Fruit fly (Drosophila melanogaster) whole organism, embryonic: ENCODE results near the gene CG9044.

Source experiments
- Atf6 ChIP-seq: fragments of 200-800 bp; sonication (Bioruptor generic); IDR thresholded peaks from 2 replicates; pipeline ENCODE4 v1.3.6; 2022; ENCODE audit warnings: missing biosample characterization, missing genetic modification characterization
- CG10366 ChIP-seq: fragments of 200-800 bp; sonication (Bioruptor generic); IDR thresholded peaks from 2 replicates; pipeline ENCODE4 v1.3.6; 2022; ENCODE audit warnings: missing biosample characterization, missing genetic modification characterization
- CG10959 ChIP-seq: fragments of 200-800 bp; sonication (Bioruptor generic); IDR thresholded peaks from 2 replicates; pipeline ENCODE4 v1.3.6; 2022; ENCODE audit warnings: missing biosample characterization, missing genetic modification characterization
- CG11398 ChIP-seq: fragments of 200-800 bp; sonication (Bioruptor generic); optimal IDR thresholded peaks from 2 replicates; lab custom pipeline; 2016; ENCODE audit warnings: missing biosample characterization, missing genetic modification characterization
- CG11456 ChIP-seq: fragments of 200-800 bp; sonication (Bioruptor generic); IDR thresholded peaks from 3 replicates; pipeline ENCODE4 v1.3.6; 2022; ENCODE audit warnings: missing biosample characterization, missing genetic modification characterization
- CG13296 ChIP-seq: fragments of 200-800 bp; sonication (Bioruptor generic); optimal IDR thresholded peaks from 3 replicates; lab custom pipeline; 2018; ENCODE audit warnings: missing biosample characterization, mild to moderate bottlenecking, missing genetic modification characterization
- CG13894 ChIP-seq: fragments of 200-800 bp; sonication (Bioruptor generic); optimal IDR thresholded peaks from 3 replicates; lab custom pipeline; 2018; ENCODE audit warnings: missing biosample characterization, mild to moderate bottlenecking, missing genetic modification characterization, moderate library complexity
- CG14014 ChIP-seq: fragments of 200-800 bp; sonication (Bioruptor generic); IDR thresholded peaks from 2 replicates; pipeline ENCODE4 v1.3.6; 2022; ENCODE audit warnings: missing biosample characterization, missing genetic modification characterization
- CG14965 ChIP-seq: fragments of 200-800 bp; sonication (Bioruptor generic); optimal IDR thresholded peaks from 2 replicates; lab custom pipeline; 2016; ENCODE audit warnings: missing biosample characterization, missing genetic modification characterization, borderline replicate concordance
- CG15269 ChIP-seq: fragments of 200-800 bp; sonication (Bioruptor generic); optimal IDR thresholded peaks from 2 replicates; lab custom pipeline; 2018; ENCODE audit warnings: missing biosample characterization, mild to moderate bottlenecking, missing genetic modification characterization, moderate library complexity
- CG17568 ChIP-seq: fragments of 200-800 bp; sonication (Bioruptor generic); optimal IDR thresholded peaks from 2 replicates; lab custom pipeline; 2018; ENCODE audit warnings: missing biosample characterization, mild to moderate bottlenecking, missing genetic modification characterization, moderate library complexity
- CG17802 ChIP-seq: fragments of 200-800 bp; sonication (Bioruptor generic); optimal IDR thresholded peaks from 2 replicates; lab custom pipeline; 2018; ENCODE audit warnings: missing biosample characterization, mild to moderate bottlenecking, missing genetic modification characterization, moderate library complexity
- CG2875 ChIP-seq: fragments of 200-800 bp; sonication (Bioruptor generic); optimal IDR thresholded peaks from 2 replicates; lab custom pipeline; 2017; ENCODE audit warnings: missing biosample characterization, mild to moderate bottlenecking, missing genetic modification characterization, missing genetic modification reagents
- CG2889 ChIP-seq: fragments of 200-800 bp; sonication (Bioruptor generic); IDR thresholded peaks from 3 replicates; pipeline ENCODE4 v1.3.6; 2022; ENCODE audit warnings: missing biosample characterization, missing genetic modification characterization
- CG3065 ChIP-seq: fragments of 200-800 bp; sonication (Bioruptor generic); optimal IDR thresholded peaks from 2 replicates; lab custom pipeline; 2016; ENCODE audit warnings: missing biosample characterization, missing genetic modification characterization
- CG32532 ChIP-seq: fragments of 200-800 bp; sonication (Bioruptor generic); IDR thresholded peaks from 2 replicates; pipeline ENCODE4 v1.3.6; 2022; ENCODE audit warnings: missing biosample characterization, missing genetic modification characterization
- CG6254 ChIP-seq: fragments of 200-800 bp; sonication (Bioruptor generic); optimal IDR thresholded peaks from 3 replicates; lab custom pipeline; 2017; ENCODE audit warnings: mild to moderate bottlenecking, missing biosample characterization, missing genetic modification reagents, missing genetic modification characterization
- CG6854 ChIP-seq: fragments of 200-800 bp; sonication (Bioruptor generic); optimal IDR thresholded peaks from 3 replicates; lab custom pipeline; 2017; ENCODE audit warnings: missing biosample characterization, mild to moderate bottlenecking, missing genetic modification characterization
- CG9437 ChIP-seq: fragments of 200-800 bp; sonication (Bioruptor generic); optimal IDR thresholded peaks from 2 replicates; lab custom pipeline; 2018; ENCODE audit warnings: missing biosample characterization, mild to moderate bottlenecking, missing genetic modification characterization
- CG9609 ChIP-seq: fragments of 200-800 bp; sonication (Bioruptor generic); optimal IDR thresholded peaks from 3 replicates; lab custom pipeline; 2016; ENCODE audit warnings: missing biosample characterization, missing genetic modification characterization
- CG9727 ChIP-seq: fragments of 200-800 bp; sonication (Bioruptor generic); optimal IDR thresholded peaks from 3 replicates; lab custom pipeline; 2017; ENCODE audit warnings: missing biosample characterization, mild to moderate bottlenecking, missing genetic modification characterization
- CG9932 ChIP-seq: fragments of 200-800 bp; sonication (Bioruptor generic); IDR thresholded peaks from 2 replicates; pipeline ENCODE4 v1.3.6; 2022; ENCODE audit warnings: missing biosample characterization, missing genetic modification characterization
- Doc2 ChIP-seq: fragments of 200-800 bp; sonication (Bioruptor generic); IDR thresholded peaks from 2 replicates; pipeline ENCODE4 v1.3.6; 2022; ENCODE audit warnings: missing biosample characterization, missing genetic modification characterization
- E2f2 ChIP-seq: fragments of 200-800 bp; sonication (Bioruptor generic); IDR thresholded peaks from 2 replicates; pipeline ENCODE4 v1.3.6; 2022; ENCODE audit warnings: missing biosample characterization, missing genetic modification characterization
- Hey ChIP-seq: fragments of 200-800 bp; sonication (Bioruptor generic); optimal IDR thresholded peaks from 3 replicates; lab custom pipeline; 2018; ENCODE audit warnings: missing biosample characterization, mild to moderate bottlenecking, missing genetic modification characterization
- Lpt ChIP-seq: fragments of >200 bp; optimal IDR thresholded peaks from 2 replicates; lab custom pipeline; 2018; ENCODE audit warnings: missing biosample characterization, missing genetic modification characterization
- MBD-R2 ChIP-seq: fragments of 200-800 bp; sonication (Bioruptor generic); IDR thresholded peaks from 2 replicates; pipeline ENCODE4 v1.3.6; 2022; ENCODE audit warnings: missing biosample characterization, missing genetic modification characterization
- Mes4 ChIP-seq: fragments of 200-800 bp; sonication (Bioruptor generic); optimal IDR thresholded peaks from 2 replicates; lab custom pipeline; 2016; ENCODE audit warnings: missing biosample characterization, missing genetic modification characterization
- Myb ChIP-seq: fragments of 200-800 bp; sonication (Bioruptor generic); optimal IDR thresholded peaks from 2 replicates; lab custom pipeline; 2016; ENCODE audit warnings: missing biosample characterization, missing genetic modification characterization
- NC2β ChIP-seq: fragments of 200-800 bp; sonication (Bioruptor generic); optimal IDR thresholded peaks from 2 replicates; lab custom pipeline; 2016; ENCODE audit warnings: missing biosample characterization, missing genetic modification characterization
- NFAT ChIP-seq: fragments of 200-800 bp; sonication (Bioruptor generic); IDR thresholded peaks from 2 replicates; pipeline ENCODE4 v1.3.6; 2022; ENCODE audit warnings: missing biosample characterization, missing genetic modification characterization
- Rfx ChIP-seq: fragments of 200-800 bp; sonication (Bioruptor generic); IDR thresholded peaks from 2 replicates; pipeline ENCODE4 v1.3.6; 2022; ENCODE audit warnings: missing biosample characterization, missing genetic modification characterization
- TFAM ChIP-seq: fragments of 200-800 bp; sonication (Bioruptor generic); optimal IDR thresholded peaks from 2 replicates; lab custom pipeline; 2017; ENCODE audit warnings: missing biosample characterization, missing genetic modification characterization, inconsistent platforms
- Taf1 ChIP-seq: fragments of 200-800 bp; sonication (Bioruptor generic); IDR thresholded peaks from 2 replicates; pipeline ENCODE4 v1.3.6; 2022; ENCODE audit warnings: missing biosample characterization, missing genetic modification characterization
- Trl ChIP-seq, 3 experiments: fragments of >200 bp in 2 of 3; fragments of 200-800 bp in 1 of 3; sonication (Bioruptor generic) in 1 of 3; optimal IDR thresholded peaks; 2 replicates in 1 of 3; 3 replicates in 2 of 3; lab custom pipeline; 2016 to 2017; ENCODE audit warnings: missing biosample characterization in 1 of 3, missing genetic modification characterization in 1 of 3
- Usf ChIP-seq: fragments of 200-800 bp; sonication (Bioruptor generic); optimal IDR thresholded peaks from 2 replicates; lab custom pipeline; 2017; ENCODE audit warnings: missing genotype, missing biosample characterization, missing genetic modification characterization
- az2 ChIP-seq: fragments of 200-800 bp; sonication (Bioruptor generic); optimal IDR thresholded peaks from 3 replicates; lab custom pipeline; 2016; ENCODE audit warnings: missing biosample characterization, missing genetic modification characterization
- bab2 ChIP-seq: fragments of 200-800 bp; sonication (Bioruptor generic); optimal IDR thresholded peaks from 2 replicates; lab custom pipeline; 2016; ENCODE audit warnings: missing biosample characterization, missing genetic modification characterization
- bcd ChIP-seq: fragments of 200-800 bp; sonication (Bioruptor generic); optimal IDR thresholded peaks from 2 replicates; lab custom pipeline; 2017; ENCODE audit warnings: missing biosample characterization, mild to moderate bottlenecking, missing genetic modification characterization
- da ChIP-seq: fragments of 200-800 bp; sonication (Bioruptor generic); optimal IDR thresholded peaks from 2 replicates; lab custom pipeline; 2016; ENCODE audit warnings: missing biosample characterization, missing genetic modification characterization
- eyg ChIP-seq: fragments of 200-800 bp; sonication (Bioruptor generic); optimal IDR thresholded peaks from 3 replicates; lab custom pipeline; 2016; ENCODE audit warnings: missing biosample characterization, missing genetic modification characterization
- grn ChIP-seq: fragments of 200-800 bp; sonication (Bioruptor generic); optimal IDR thresholded peaks from 3 replicates; lab custom pipeline; 2017; ENCODE audit warnings: missing biosample characterization, missing genetic modification characterization
- jing ChIP-seq: fragments of 200-800 bp; sonication (Bioruptor generic); optimal IDR thresholded peaks from 2 replicates; lab custom pipeline; 2018; ENCODE audit warnings: missing biosample characterization, mild to moderate bottlenecking, missing genetic modification characterization
- luna ChIP-seq: fragments of 200-800 bp; sonication (Bioruptor generic); optimal IDR thresholded peaks from 2 replicates; lab custom pipeline; 2016; ENCODE audit warnings: missing biosample characterization, missing genetic modification characterization
- org-1 ChIP-seq: fragments of 200-800 bp; sonication (Bioruptor generic); optimal IDR thresholded peaks from 2 replicates; lab custom pipeline; 2017; ENCODE audit warnings: missing biosample characterization, missing genetic modification characterization
- pita ChIP-seq: fragments of 200-800 bp; sonication (Bioruptor generic); optimal IDR thresholded peaks from 2 replicates; lab custom pipeline; 2017; ENCODE audit warnings: missing biosample characterization, mild to moderate bottlenecking, missing genetic modification characterization
- prd ChIP-seq, 3 experiments: fragments of >200 bp in 2 of 3; fragments of 200-800 bp in 1 of 3; sonication (Bioruptor generic) in 1 of 3; optimal IDR thresholded peaks in 2 of 3; IDR thresholded peaks in 1 of 3; 2 replicates in 2 of 3; 3 replicates in 1 of 3; pipeline versions ENCODE4 v1.3.6 to Lab custom; 2017 to 2022; ENCODE audit warnings: missing biosample characterization in 1 of 3, missing genetic modification characterization in 1 of 3
- sima ChIP-seq: fragments of 200-800 bp; sonication (Bioruptor generic); optimal IDR thresholded peaks from 2 replicates; lab custom pipeline; 2016; ENCODE audit warnings: missing biosample characterization, missing genetic modification characterization
- stwl ChIP-seq: fragments of 200-800 bp; sonication (Bioruptor generic); optimal IDR thresholded peaks from 3 replicates; lab custom pipeline; 2018; ENCODE audit warnings: missing biosample characterization, mild to moderate bottlenecking, missing genetic modification characterization, moderate library complexity
- tup ChIP-seq: fragments of 200-800 bp; sonication (Bioruptor generic); optimal IDR thresholded peaks from 2 replicates; lab custom pipeline; 2016; ENCODE audit warnings: missing biosample characterization, mild to moderate bottlenecking, missing genetic modification characterization, moderate library complexity
- zf30C ChIP-seq: fragments of 200-800 bp; sonication (Bioruptor generic); optimal IDR thresholded peaks from 3 replicates; lab custom pipeline; 2018; ENCODE audit warnings: missing biosample characterization, mild to moderate bottlenecking, missing genetic modification characterization

Gene CG9044

dm6 chr2L:5974122-5974521 is 24.9 kb downstream of the CG9044 start (continued):
- TF ChIP-seq CG11456 (GFP tag; lab: Robert Waterston, UW), result no peak
- no peak for TF ChIP-seq pita (GFP tag; lab: Kevin White, UChicago)
- no peak for TF ChIP-seq CG17802 (tag; lab: Kevin White, UChicago)
- TF ChIP-seq CG10366 (GFP tag; lab: Robert Waterston, UW), result no peak
- TF ChIP-seq sima (GFP tag; lab: Kevin White, UChicago), result no peak
- TF ChIP-seq Mes4 (GFP tag; lab: Kevin White, UChicago), result no peak
- peak; percentile 59 for TF ChIP-seq CG9727
- no peak for TF ChIP-seq Lpt
- peak; percentile 69 for TF ChIP-seq CG17568 (GFP tag; lab: Kevin White, UChicago)
- TF ChIP-seq Hey (tag; lab: Kevin White, UChicago), result peak; percentile 62
- TF ChIP-seq CG32532, result peak; percentile 21; the same call in 1 of the 2 replicates
- TF ChIP-seq bab2 (GFP tag; lab: Kevin White, UChicago), result no peak
- peak; percentile 36; the same call in 1 of the 2 replicates for TF ChIP-seq Rfx (GFP tag; lab: Robert Waterston, UW)
- TF ChIP-seq CG10959 (GFP tag; lab: Robert Waterston, UW), result no peak
- TF ChIP-seq tup (GFP tag; lab: Kevin White, UChicago), result peak; percentile 56
- no peak for TF ChIP-seq da (GFP tag; lab: Kevin White, UChicago)
- TF ChIP-seq luna (GFP tag; lab: Kevin White, UChicago), result no peak
- no peak for TF ChIP-seq CG14965 (GFP tag; lab: Kevin White, UChicago)
- peak; percentile 61 for TF ChIP-seq CG2875 (GFP tag; lab: Kevin White, UChicago)
- TF ChIP-seq CG13894 (tag; lab: Kevin White, UChicago), result peak; percentile 27
- TF ChIP-seq Usf (GFP tag; lab: Kevin White, UChicago), result no peak
- TF ChIP-seq Taf1 (GFP tag; lab: Robert Waterston, UW), result no peak
- TF ChIP-seq jing (GFP tag; lab: Kevin White, UChicago), result peak; percentile 1
- peak; percentile 61; the same call in 1 of the 2 replicates for TF ChIP-seq Atf6
- peak; percentile 49 for TF ChIP-seq bcd (GFP tag; lab: Kevin White, UChicago)
- no peak for TF ChIP-seq Trl (optimal IDR thresholded peaks at IDR 0.05; lab: Kevin White, UChicago)
- TF ChIP-seq Trl (GFP tag; optimal IDR thresholded peaks at IDR 0.05; lab: Kevin White, UChicago), result no peak
- no peak for TF ChIP-seq CG2889 (GFP tag; lab: Robert Waterston, UW)
- TF ChIP-seq CG3065 (GFP tag; lab: Kevin White, UChicago), result no peak
- peak; percentile 79 for TF ChIP-seq CG13296 (GFP tag; lab: Kevin White, UChicago)
- peak; percentile 38; the same call in 1 of the 2 replicates for TF ChIP-seq CG9932 (GFP tag; lab: Robert Waterston, UW)
- TF ChIP-seq az2 (GFP tag; lab: Kevin White, UChicago), result no peak
- TF ChIP-seq Myb (GFP tag; lab: Kevin White, UChicago), result no peak
- TF ChIP-seq E2f2 (GFP tag; lab: Robert Waterston, UW), result no peak
- TF ChIP-seq grn, result no peak
- TF ChIP-seq CG6854, result peak; percentile 48
- TF ChIP-seq zf30C (GFP tag; lab: Kevin White, UChicago), result no peak
- no peak for TF ChIP-seq MBD-R2 (GFP tag; lab: Robert Waterston, UW)
- no peak for TF ChIP-seq NC2β (GFP tag; lab: Kevin White, UChicago)
- no peak for TF ChIP-seq stwl (tag; lab: Kevin White, UChicago)
- TF ChIP-seq eyg (GFP tag; lab: Kevin White, UChicago), result no peak
- no peak for TF ChIP-seq prd (optimal IDR thresholded peaks at IDR 0.05; lab: Kevin White, UChicago)
- TF ChIP-seq prd (GFP tag; IDR thresholded peaks at IDR 0.05; lab: Robert Waterston, UW), result no peak
- TF ChIP-seq CG15269 (tag; lab: Kevin White, UChicago), result peak; percentile 65
- no peak for TF ChIP-seq CG9609 (GFP tag; lab: Kevin White, UChicago)
- TF ChIP-seq TFAM (GFP tag; lab: Kevin White, UChicago), result no peak
- peak; percentile 46; the same call in 1 of the 2 replicates for TF ChIP-seq NFAT (GFP tag; lab: Robert Waterston, UW)
- TF ChIP-seq CG6254 (GFP tag; lab: Kevin White, UChicago), result peak; percentile 42
- TF ChIP-seq CG9437 (GFP tag; lab: Kevin White, UChicago), result no peak
- TF ChIP-seq org-1 (GFP tag; lab: Kevin White, UChicago), result peak; percentile 60
- peak; percentile 54; the same call in 1 of the 2 replicates for TF ChIP-seq CG14014 (GFP tag; lab: Robert Waterston, UW)
- no peak for TF ChIP-seq Doc2 (GFP tag; lab: Robert Waterston, UW)
- TF ChIP-seq CG11398 (GFP tag; lab: Kevin White, UChicago), result no peak
